Fruit fly (Drosophila melanogaster) whole organism, wandering third instar larva: ENCODE data around the gene CG11760.

Source experiments
- Abd-B ChIP-seq: fragments of >200 bp; optimal IDR thresholded peaks from 2 replicates; lab custom pipeline; 2017; ENCODE audit warnings: missing biosample characterization, missing genetic modification characterization
- CrebA ChIP-seq: fragments of 200-800 bp; sonication (Bioruptor generic); optimal IDR thresholded peaks from 2 replicates; lab custom pipeline; 2016; ENCODE audit warnings: missing biosample characterization, mild to moderate bottlenecking, missing genetic modification characterization, borderline replicate concordance
- Dif ChIP-seq: fragments of 200-275, 200-300 bp; sonication (Bioruptor generic); optimal IDR thresholded peaks from 2 replicates; lab custom pipeline; 2018; ENCODE audit warnings: missing biosample characterization, missing genetic modification characterization; ENCODE audit not compliant: partially characterized antibody
- brk ChIP-seq: fragments of 200-800 bp; sonication (Bioruptor generic); optimal IDR thresholded peaks from 2 replicates; lab custom pipeline; 2016; ENCODE audit warnings: missing biosample characterization, mild to moderate bottlenecking, missing genetic modification characterization
- fru ChIP-seq: fragments of 200-800 bp; sonication (Bioruptor generic); optimal IDR thresholded peaks from 3 replicates; lab custom pipeline; 2016; ENCODE audit warnings: missing biosample characterization, mild to moderate bottlenecking, missing genetic modification characterization
- psq ChIP-seq: fragments of 200-800 bp; sonication (Bioruptor generic); optimal IDR thresholded peaks from 3 replicates; lab custom pipeline; 2017; ENCODE audit warnings: missing biosample characterization, mild to moderate bottlenecking, missing genetic modification characterization, moderate library complexity
- usp ChIP-seq: fragments of >200 bp; optimal IDR thresholded peaks from 2 replicates; lab custom pipeline; 2017; ENCODE audit warnings: missing biosample characterization, missing genetic modification characterization

- TF ChIP-seq CrebA (no peak), fru (no peak), psq (GFP tag; lab: Kevin White, UChicago) (no peak), Dif (GFP tag; lab: Kevin White, UChicago) (no peak), Abd-B (GFP tag; lab: Kevin White, UChicago) (no peak), usp (no peak), brk (GFP tag; lab: Kevin White, UChicago) (no peak)
Observed at dm6 chr3R:8705323-8706097, 13.5 kb upstream of the CG11760 start.
